Fruit fly (Drosophila melanogaster) whole organism, pupa: ENCODE measurements around the gene ft.

Source experiments
- CG10348 ChIP-seq: fragments of 200-800 bp; sonication (Bioruptor generic); IDR thresholded peaks from 2 replicates; pipeline ENCODE4 v1.3.6; 2022; ENCODE audit warnings: missing biosample characterization, missing genetic modification characterization
- CG13204 ChIP-seq: fragments of 200-800 bp; sonication (Bioruptor generic); optimal IDR thresholded peaks from 2 replicates; lab custom pipeline; 2018; ENCODE audit warnings: missing biosample characterization, mild to moderate bottlenecking, missing genetic modification characterization, moderate library complexity
- CG14655 ChIP-seq: fragments of 200-800 bp; sonication (Bioruptor generic); optimal IDR thresholded peaks from 3 replicates; lab custom pipeline; 2017; ENCODE audit warnings: mild to moderate bottlenecking, missing biosample characterization, missing genetic modification reagents, missing genetic modification characterization
- CG17806 ChIP-seq: fragments of 200-800 bp; sonication (Bioruptor generic); optimal IDR thresholded peaks from 2 replicates; lab custom pipeline; 2018; ENCODE audit warnings: missing biosample characterization, mild to moderate bottlenecking, missing genetic modification characterization, moderate library complexity
- CG32121 ChIP-seq: fragments of 200-800 bp; sonication (Bioruptor generic); IDR thresholded peaks from 2 replicates; pipeline ENCODE4 v1.3.6; 2022; ENCODE audit warnings: missing biosample characterization, missing genetic modification characterization
- CG34367 ChIP-seq: fragments of 200-800 bp; sonication (Bioruptor generic); optimal IDR thresholded peaks from 2 replicates; lab custom pipeline; 2018; ENCODE audit warnings: missing biosample characterization, mild to moderate bottlenecking, missing genetic modification characterization
- CG8159 ChIP-seq: fragments of 200-800 bp; sonication (Bioruptor generic); optimal IDR thresholded peaks from 3 replicates; lab custom pipeline; 2018; ENCODE audit warnings: missing biosample characterization, mild to moderate bottlenecking, missing genetic modification characterization, moderate library complexity
- CG8301 ChIP-seq: fragments of 200-800 bp; sonication (Bioruptor generic); optimal IDR thresholded peaks from 2 replicates; lab custom pipeline; 2018; ENCODE audit warnings: missing biosample characterization, mild to moderate bottlenecking, missing genetic modification characterization
- D1 ChIP-seq: fragments of 200-800 bp; sonication (Bioruptor generic); optimal IDR thresholded peaks from 2 replicates; lab custom pipeline; 2018; ENCODE audit warnings: missing biosample characterization, mild to moderate bottlenecking, missing genetic modification characterization, moderate library complexity
- EcR ChIP-seq: fragments of 200-800 bp; sonication (Bioruptor generic); optimal IDR thresholded peaks from 3 replicates; lab custom pipeline; 2019; ENCODE audit warnings: missing biosample characterization, missing genetic modification characterization, mild to moderate bottlenecking, moderate library complexity, missing genetic modification reagents
- Ets98B ChIP-seq: fragments of 200-800 bp; sonication (Bioruptor generic); IDR thresholded peaks from 2 replicates; pipeline ENCODE4 v1.3.6; 2022; ENCODE audit warnings: missing biosample characterization, missing genetic modification characterization
- Pif1B ChIP-seq: fragments of 200-800 bp; sonication (Bioruptor generic); optimal IDR thresholded peaks from 3 replicates; lab custom pipeline; 2016; ENCODE audit warnings: missing biosample characterization, missing genetic modification characterization
- rn ChIP-seq: fragments of 200-800 bp; sonication (Bioruptor generic); IDR thresholded peaks from 2 replicates; pipeline ENCODE4 v1.3.6; 2022; ENCODE audit warnings: missing biosample characterization, missing genetic modification characterization

dm6 chr2L:4197913-4198319 is 23.7 kb downstream of the ft start, which contains the start of gene Naprt:
- no peak for TF ChIP-seq CG14655 (GFP tag; lab: Kevin White, UChicago)
- no peak for TF ChIP-seq D1
- TF ChIP-seq CG32121 = no peak
- no peak for TF ChIP-seq CG8301 (tag; lab: Kevin White, UChicago)
- TF ChIP-seq CG8159 = no peak
- TF ChIP-seq CG17806 (tag; lab: Kevin White, UChicago) = no peak
- no peak for TF ChIP-seq Ets98B (GFP tag; lab: Robert Waterston, UW)
- TF ChIP-seq Pif1B (GFP tag; lab: Kevin White, UChicago) = no peak
- TF ChIP-seq rn (GFP tag; lab: Robert Waterston, UW) = no peak
- no peak for TF ChIP-seq CG34367
- TF ChIP-seq EcR = no peak
- no peak for TF ChIP-seq CG10348 (GFP tag; lab: Robert Waterston, UW)
- TF ChIP-seq CG13204 (GFP tag; lab: Kevin White, UChicago) = no peak
